Worm (Caenorhabditis elegans) whole organism, L4 larva: ENCODE measurements around the gene fkb-6.

Source experiments
- F26F4.8 ChIP-seq: fragments of 200-800 bp; sonication (Bioruptor generic); conservative IDR thresholded peaks from 2 replicates; pipeline ENCODE4 v1.3.6; 2022; ENCODE audit warnings: missing genetic modification characterization, missing compliant biosample characterization
- R02D3.7 ChIP-seq: fragments of 150-350 bp; sonication (generic microtip); optimal IDR thresholded peaks from 3 replicates; lab custom pipeline; 2014; ENCODE audit warnings: missing biosample characterization, missing genetic modification characterization
- T20F7.1 ChIP-seq: fragments of 200-800 bp; sonication (Bioruptor generic); optimal IDR thresholded peaks from 2 replicates; lab custom pipeline; 2018; ENCODE audit warnings: mild to moderate bottlenecking, missing genetic modification characterization, missing compliant biosample characterization
- Y105C5A.15 ChIP-seq: fragments of 200-800 bp; sonication (Bioruptor generic); IDR thresholded peaks from 2 replicates; pipeline ENCODE4 v1.3.6; 2022; ENCODE audit warnings: missing genetic modification characterization, missing compliant biosample characterization
- Y75B8A.6 ChIP-seq: fragments of 200-800 bp; sonication (Bioruptor generic); IDR thresholded peaks from 2 replicates; pipeline ENCODE4 v1.3.6; 2022; ENCODE audit warnings: missing genetic modification reagents, missing genetic modification characterization, missing compliant biosample characterization
- aha-1 ChIP-seq: fragments of 150-350 bp; peaks from one replicate; lab custom pipeline; 2014; ENCODE audit warnings: missing biosample characterization, missing genetic modification characterization
- aly-2 ChIP-seq: sonication (generic microtip); optimal IDR thresholded peaks from 2 replicates; lab custom pipeline; 2018; ENCODE audit warnings: missing biosample characterization, missing genetic modification characterization
- ama-1 ChIP-seq: fragments of 150-350 bp; optimal IDR thresholded peaks from 2 replicates; lab custom pipeline; 2014; ENCODE audit warnings: inconsistent platforms, mixed read lengths
- arid-1 ChIP-seq: fragments of 200-800 bp; sonication (Bioruptor generic); conservative IDR thresholded peaks from 2 replicates; pipeline ENCODE4 v1.3.6; 2022; ENCODE audit warnings: missing genetic modification reagents, missing genetic modification characterization, missing compliant biosample characterization
- ceh-20 ChIP-seq: fragments of 200-800 bp; sonication (Bioruptor generic); IDR thresholded peaks from 2 replicates; pipeline ENCODE4 v1.3.6; 2022; ENCODE audit warnings: missing genetic modification reagents, missing genetic modification characterization, missing compliant biosample characterization
- ceh-32 ChIP-seq: sonication (generic microtip); optimal IDR thresholded peaks from 2 replicates; lab custom pipeline; 2016; ENCODE audit warnings: mild to moderate bottlenecking, missing genetic modification characterization, missing compliant biosample characterization; ENCODE audit not compliant: poor library complexity
- ceh-44 ChIP-seq: fragments of 200-800 bp; sonication (Bioruptor generic); IDR thresholded peaks from 2 replicates; pipeline ENCODE4 v1.3.6; 2022; ENCODE audit warnings: missing genetic modification reagents, missing genetic modification characterization, missing compliant biosample characterization
- ces-1 ChIP-seq: fragments of 150-350 bp; sonication (generic microtip); optimal IDR thresholded peaks from 4 replicates; lab custom pipeline; 2014; ENCODE audit warnings: missing biosample characterization, missing genetic modification reagents, missing genetic modification characterization
- ctbp-1 ChIP-seq: fragments of 200-800 bp; sonication (Bioruptor generic); IDR thresholded peaks from 2 replicates; pipeline ENCODE4 v1.3.6; 2022; ENCODE audit warnings: missing genetic modification reagents, missing genetic modification characterization, missing compliant biosample characterization
- daf-16 ChIP-seq, 3 experiments: sonication (generic microtip); optimal IDR thresholded peaks; 2 replicates each; lab custom pipeline; 2016 to 2017; ENCODE audit warnings: missing genetic modification characterization in 3 of 3, missing genetic modification reagents in 3 of 3, mild to moderate bottlenecking in 2 of 3, missing compliant biosample characterization in 2 of 3, missing biosample characterization in 1 of 3, moderate library complexity in 1 of 3
- daf-19 ChIP-seq: fragments of 200-800 bp; sonication (Bioruptor generic); conservative IDR thresholded peaks from 2 replicates; pipeline ENCODE4 v1.3.6; 2022; ENCODE audit warnings: missing genetic modification characterization, missing compliant biosample characterization
- dmd-6 ChIP-seq: fragments of 200-800 bp; sonication (Bioruptor generic); IDR thresholded peaks from 2 replicates; pipeline ENCODE4 v1.3.6; 2022; ENCODE audit warnings: missing genetic modification reagents, missing genetic modification characterization, missing compliant biosample characterization
- dmd-8 ChIP-seq: fragments of 200-800 bp; sonication (Bioruptor generic); IDR thresholded peaks from 2 replicates; pipeline ENCODE4 v1.3.6; 2022; ENCODE audit warnings: missing genetic modification characterization, missing compliant biosample characterization
- duxl-1 ChIP-seq: sonication (generic microtip); optimal IDR thresholded peaks from 2 replicates; lab custom pipeline; 2016; ENCODE audit warnings: mild to moderate bottlenecking, missing genetic modification characterization, moderate library complexity, missing compliant biosample characterization; ENCODE audit not compliant: poor library complexity
- dve-1 ChIP-seq: sonication (generic microtip); optimal IDR thresholded peaks from 2 replicates; lab custom pipeline; 2017; ENCODE audit warnings: antibody characterized with exemption, mild to moderate bottlenecking, missing genetic modification characterization, missing compliant biosample characterization; ENCODE audit not compliant: insufficient read depth
- egl-43 ChIP-seq: fragments of 200-800 bp; sonication (Bioruptor generic); IDR thresholded peaks from 2 replicates; pipeline ENCODE4 v1.3.6; 2022; ENCODE audit warnings: missing genetic modification reagents, missing genetic modification characterization, missing compliant biosample characterization
- fos-1 ChIP-seq: fragments of 150-350 bp; optimal IDR thresholded peaks from 2 replicates; lab custom pipeline; 2014; ENCODE audit warnings: missing biosample characterization, missing genetic modification characterization
- hlh-11 ChIP-seq: fragments of 200-800 bp; sonication (Bioruptor generic); optimal IDR thresholded peaks from 2 replicates; lab custom pipeline; 2018; ENCODE audit warnings: mild to moderate bottlenecking, missing genetic modification characterization, missing compliant biosample characterization
- hmg-1.1 ChIP-seq: fragments of 200-800 bp; sonication (Bioruptor generic); IDR thresholded peaks from 2 replicates; pipeline ENCODE4 v1.3.6; 2022; ENCODE audit warnings: missing genetic modification reagents, missing genetic modification characterization, missing compliant biosample characterization
- lsy-2 ChIP-seq, 2 experiments: fragments of 150-350 bp in 1 of 2; sonication (generic microtip) in 1 of 2; optimal IDR thresholded peaks; 2 replicates each; lab custom pipeline; 2014 to 2017; ENCODE audit warnings: missing biosample characterization in 2 of 2, missing genetic modification characterization in 2 of 2
- mep-1 ChIP-seq: fragments of 150-350 bp; sonication (generic microtip); optimal IDR thresholded peaks from 3 replicates; lab custom pipeline; 2014; ENCODE audit warnings: missing biosample characterization, missing genetic modification characterization
- mxl-2 ChIP-seq: fragments of 200-800 bp; sonication (Bioruptor generic); conservative IDR thresholded peaks from 2 replicates; pipeline ENCODE4 v1.3.6; 2022; ENCODE audit warnings: missing genetic modification reagents, missing genetic modification characterization, missing compliant biosample characterization
- mxl-3 ChIP-seq: fragments of 200-800 bp; sonication (Bioruptor generic); optimal IDR thresholded peaks from 2 replicates; lab custom pipeline; 2018; ENCODE audit warnings: mild to moderate bottlenecking, missing genetic modification characterization, missing compliant biosample characterization
- nhr-28 ChIP-seq: fragments of 150-350 bp; optimal IDR thresholded peaks from 2 replicates; lab custom pipeline; 2014; ENCODE audit warnings: missing biosample characterization, missing genetic modification characterization
- rbr-2 ChIP-seq: sonication (generic microtip); optimal IDR thresholded peaks from 2 replicates; lab custom pipeline; 2016; ENCODE audit warnings: missing genotype, missing genetic modification characterization, missing compliant biosample characterization
- saeg-2 ChIP-seq: fragments of 200-800 bp; sonication (Bioruptor generic); IDR thresholded peaks from 2 replicates; pipeline ENCODE4 v1.3.6; 2022; ENCODE audit warnings: missing genetic modification reagents, missing genetic modification characterization, missing compliant biosample characterization
- sdz-12 ChIP-seq: fragments of 200-800 bp; sonication (Bioruptor generic); optimal IDR thresholded peaks from 2 replicates; lab custom pipeline; 2018; ENCODE audit warnings: mild to moderate bottlenecking, missing genetic modification characterization, missing compliant biosample characterization
- set-16 ChIP-seq: fragments of 200-800 bp; sonication (Bioruptor generic); IDR thresholded peaks from 2 replicates; pipeline ENCODE4 v1.3.6; 2022; ENCODE audit warnings: missing genetic modification reagents, missing genetic modification characterization, missing compliant biosample characterization
- spr-1 ChIP-seq: sonication (generic microtip); optimal IDR thresholded peaks from 2 replicates; lab custom pipeline; 2016; ENCODE audit warnings: mild to moderate bottlenecking, missing genetic modification characterization, missing compliant biosample characterization
- unc-62 ChIP-seq, 3 experiments: fragments of 150-350 bp in 1 of 3; sonication (generic microtip); optimal IDR thresholded peaks in 2 of 3; peaks in 1 of 3; 1 replicate in 1 of 3; 2 replicates in 2 of 3; lab custom pipeline; 2014 to 2017; ENCODE audit warnings: missing biosample characterization in 3 of 3, missing genetic modification characterization in 3 of 3, missing genetic modification reagents in 3 of 3, missing genotype in 1 of 3
- zfp-2 ChIP-seq: sonication (generic microtip); optimal IDR thresholded peaks from 2 replicates; lab custom pipeline; 2016; ENCODE audit warnings: mild to moderate bottlenecking, missing genetic modification characterization, missing compliant biosample characterization

fkb-6 gene

DNA sequence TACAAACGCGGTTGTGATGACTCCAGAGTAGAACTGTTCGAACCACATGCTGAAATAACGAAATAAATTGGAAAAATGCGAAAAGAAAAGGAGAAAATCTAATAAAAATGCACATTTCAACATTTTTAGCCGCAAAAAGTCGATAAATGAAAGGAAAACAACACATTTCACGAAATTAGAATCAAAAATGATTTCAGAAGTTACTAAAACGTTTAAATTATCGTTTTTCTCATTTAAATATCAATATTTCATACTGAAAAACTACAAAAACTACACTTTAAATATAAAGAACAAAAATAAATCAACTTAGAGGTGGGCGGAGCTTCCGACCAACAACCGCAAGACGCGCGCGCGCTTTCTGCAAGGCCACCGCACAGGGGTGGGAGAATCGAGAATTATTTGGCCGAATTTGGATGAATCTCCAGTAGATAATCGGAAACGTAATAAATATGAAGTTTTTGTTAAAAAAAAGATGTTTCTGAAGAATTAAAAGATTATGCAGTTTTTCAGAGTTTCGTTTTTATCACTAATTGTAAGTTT is 6.0 kb downstream of the fkb-6 start, which contains the start of gene ndua-1 (continued):
- TF ChIP-seq dmd-8: no peak
- TF ChIP-seq hmg-1.1 (GFP tag; lab: Robert Waterston, UW): 0 out of 2 replicates have a peak, but pooled peaks have one; percentile 40
- no peak for TF ChIP-seq ceh-20 (GFP tag; lab: Robert Waterston, UW)
- TF ChIP-seq F26F4.8 (GFP tag; lab: Robert Waterston, UW): no peak
- no peak for TF ChIP-seq Y75B8A.6 (GFP tag; lab: Robert Waterston, UW)
- TF ChIP-seq, all 104 proteins: peak for 10

DNA sequence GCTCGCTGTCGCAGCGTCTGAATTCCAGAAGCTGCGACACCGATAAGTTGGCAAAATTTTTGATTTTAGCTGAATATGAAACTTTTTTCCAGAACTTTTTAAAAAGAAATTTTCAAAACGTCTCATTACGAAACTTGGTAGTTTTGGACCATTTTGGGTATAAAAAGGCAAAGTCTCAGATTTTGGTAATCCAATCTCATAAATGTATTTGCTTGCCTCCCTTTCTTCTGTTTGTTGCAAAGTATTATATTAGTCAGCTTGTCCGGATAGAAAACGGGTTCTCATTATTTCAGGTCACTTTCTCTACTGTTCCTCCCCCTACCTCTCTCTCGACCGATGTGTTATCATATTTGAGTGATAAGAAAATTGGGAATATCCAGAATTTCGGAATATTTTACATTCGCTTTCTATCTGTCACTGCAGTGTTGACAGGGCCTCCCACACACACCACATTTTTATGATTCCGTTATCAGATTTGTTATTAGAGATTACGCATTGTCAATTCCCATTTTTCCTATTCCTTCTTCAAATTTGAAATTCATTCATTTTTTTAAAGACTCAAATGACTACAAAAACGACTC is 7.7 kb downstream of the fkb-6 start, which contains the start of gene F31D4.5:
TSS of gene F31D4.5 (plus strand) at position 491 of the 581 bp plus-strand sequence.
- TF ChIP-seq daf-19 (no peak), daf-16 (GFP tag; optimal IDR thresholded peaks at IDR 0.05; lab: Kevin White, UChicago) (no peak), daf-16 (tag; optimal IDR thresholded peaks at IDR 0.05; lab: Kevin White, UChicago) (peak; percentile 56), set-16 (GFP tag; lab: Robert Waterston, UW) (no peak), unc-62 (GFP tag; optimal IDR thresholded peaks at IDR 0.05 in 1 of 2; lab: Kevin White, UChicago) (peak in 1 of 2 experiments; percentile 81), unc-62 (tag; optimal IDR thresholded peaks at IDR 0.05; lab: Kevin White, UChicago) (no peak)

DNA sequence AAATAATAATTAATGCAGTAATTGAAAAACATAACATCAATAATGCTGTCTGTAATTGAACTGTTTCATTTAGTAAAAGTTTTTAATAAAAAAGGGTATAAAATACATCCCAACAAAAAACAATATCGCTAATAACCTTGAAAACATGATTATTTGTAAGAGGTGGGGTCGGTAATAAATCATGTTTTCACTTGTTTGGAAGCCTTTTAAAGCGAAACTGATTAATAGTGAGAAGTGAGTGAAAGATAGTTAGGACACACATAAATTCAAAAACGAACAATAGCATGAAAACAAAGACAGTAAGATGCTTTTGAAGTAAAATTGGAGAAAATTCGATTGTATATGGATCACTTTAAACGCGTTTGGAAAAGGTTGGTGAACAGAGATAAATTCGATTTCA is 15.1 kb downstream of the fkb-6 start, which contains the start of gene try-4:
TSS of gene try-4 (minus strand) at position 74 of the 400 bp plus-strand sequence.
- TF ChIP-seq nhr-28 (tag; lab: Kevin White, UChicago): peak; percentile 10
- TF ChIP-seq Y105C5A.15 (GFP tag; lab: Robert Waterston, UW): no peak
- no peak for TF ChIP-seq ama-1
- no peak for TF ChIP-seq spr-1 (tag; lab: Kevin White, UChicago)
- no peak for TF ChIP-seq ceh-20 (GFP tag; lab: Robert Waterston, UW)
- TF ChIP-seq unc-62 (GFP tag; optimal IDR thresholded peaks at IDR 0.05 in 1 of 2; lab: Kevin White, UChicago): peak in 1 of 2 experiments; percentile 97
- no peak for TF ChIP-seq unc-62 (tag; optimal IDR thresholded peaks at IDR 0.05; lab: Kevin White, UChicago)
- TF ChIP-seq mxl-3 (GFP tag; lab: Kevin White, UChicago): no peak
- no peak for TF ChIP-seq sdz-12 (GFP tag; lab: Kevin White, UChicago)
- no peak for TF ChIP-seq ces-1 (GFP tag; lab: Kevin White, UChicago)

DNA sequence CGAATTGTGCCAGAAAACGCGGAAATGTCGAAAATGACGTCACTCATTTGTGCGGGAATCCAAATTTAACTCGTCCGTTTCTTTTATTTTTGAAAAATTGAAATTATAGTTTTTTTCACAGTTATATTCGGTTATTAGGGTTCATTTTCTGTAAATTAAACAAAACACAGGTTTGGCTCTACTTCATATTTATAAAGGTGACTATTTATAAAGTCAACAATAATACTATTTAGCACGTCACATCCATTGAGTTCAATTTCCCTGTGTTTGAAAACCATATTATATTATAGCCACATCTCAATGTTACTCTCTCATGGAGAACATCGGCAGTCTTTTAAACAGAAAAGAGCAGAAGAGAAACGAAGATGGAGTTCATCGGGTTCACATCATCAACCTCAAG is 16.7 kb downstream of the fkb-6 start, which contains the start of gene twk-35:
TSS of gene twk-35 (plus strand) at position 301 of the 400 bp plus-strand sequence.
- TF ChIP-seq arid-1 (no peak), ceh-44 (GFP tag; lab: Robert Waterston, UW) (no peak), R02D3.7 (tag; lab: Kevin White, UChicago) (no peak), ctbp-1 (no peak), ceh-32 (no peak), hmg-1.1 (GFP tag; lab: Robert Waterston, UW) (no peak), duxl-1 (tag; lab: Kevin White, UChicago) (no peak), aha-1 (tag; lab: Kevin White, UChicago) (peak; percentile 67), saeg-2 (GFP tag; lab: Robert Waterston, UW) (no peak)

DNA sequence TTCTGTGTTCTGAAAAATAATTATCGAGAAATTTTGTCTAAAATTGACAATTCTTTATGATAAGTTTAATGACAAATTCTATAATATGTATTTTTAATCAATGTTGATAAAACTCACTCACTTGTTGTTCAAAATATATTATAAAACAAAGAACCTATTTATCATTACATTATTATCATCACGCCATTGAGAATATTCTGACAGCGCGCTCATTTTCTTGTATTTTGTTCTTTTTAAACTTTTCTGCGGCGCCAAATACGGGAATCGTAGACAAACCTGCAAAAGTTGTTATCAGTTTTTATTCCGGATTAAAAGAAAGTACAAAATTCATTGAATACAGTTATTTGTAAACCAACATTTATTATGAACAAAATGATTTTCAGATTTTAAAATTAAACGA is 20.4 kb downstream of the fkb-6 start:
- TF ChIP-seq zfp-2 (tag; lab: Kevin White, UChicago) (no peak), F26F4.8 (GFP tag; lab: Robert Waterston, UW) (no peak), egl-43 (GFP tag; lab: Robert Waterston, UW) (no peak), saeg-2 (GFP tag; lab: Robert Waterston, UW) (no peak), mep-1 (peak; percentile 59), hlh-11 (tag; lab: Kevin White, UChicago) (peak; percentile 58), aly-2 (tag; lab: Kevin White, UChicago) (no peak), daf-19 (no peak), fos-1 (no peak), mxl-2 (GFP tag; lab: Robert Waterston, UW) (no peak), rbr-2 (tag; lab: Kevin White, UChicago) (no peak), lsy-2 (tag; optimal IDR thresholded peaks at IDR 0.05; lab: Kevin White, UChicago) (peak in 1 of 2 experiments; percentile 27), aha-1 (tag; lab: Kevin White, UChicago) (no peak), nhr-28 (tag; lab: Kevin White, UChicago) (peak; percentile 18), dve-1 (tag; lab: Kevin White, UChicago) (peak; percentile 70), T20F7.1 (GFP tag; lab: Kevin White, UChicago) (peak; percentile 48), daf-16 (GFP tag; optimal IDR thresholded peaks at IDR 0.05; lab: Kevin White, UChicago) (no peak), daf-16 (tag; optimal IDR thresholded peaks at IDR 0.05; lab: Kevin White, UChicago) (peak; percentile 96), dmd-8 (no peak), dmd-6 (GFP tag; lab: Robert Waterston, UW) (peak; percentile 68)
